Worm (Caenorhabditis elegans): Measurements from ENCODE around the gene M03C11.1.

DNA sequence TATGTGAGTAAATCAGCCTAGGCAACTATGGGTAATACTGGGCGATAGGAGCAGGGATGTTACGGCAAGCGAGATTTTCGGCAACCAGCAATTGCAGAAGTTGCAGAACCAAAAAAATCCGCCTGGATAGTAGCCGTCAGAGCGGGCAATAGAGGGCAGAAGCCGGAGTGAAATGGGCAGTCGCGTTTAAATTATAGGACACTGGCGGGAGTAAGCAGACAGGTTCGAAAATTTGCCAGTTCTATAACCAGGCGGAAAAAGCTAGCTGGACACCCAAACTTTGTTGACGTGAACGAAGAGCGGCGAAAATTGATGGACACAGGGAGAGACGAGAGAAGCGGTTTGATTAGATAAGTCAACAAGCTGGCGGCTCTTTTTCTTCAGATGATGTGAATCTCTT is 36.0 kb downstream of the M03C11.1 start:
- TF ChIP-seq lin-11 (tag; optimal IDR thresholded peaks at IDR 0.05), result no peak
- TF ChIP-seq hlh-13 (GFP tag; optimal IDR thresholded peaks at IDR 0.05), result no peak
- TF ChIP-seq pha-4 (tag; optimal IDR thresholded peaks at IDR 0.05), result no peak
- TF ChIP-seq ceh-6 (GFP tag; optimal IDR thresholded peaks at IDR 0.05), result no peak
- TF ChIP-seq unc-55 (GFP tag; optimal IDR thresholded peaks at IDR 0.05), result no peak
- TF ChIP-seq eyg-1 (tag; optimal IDR thresholded peaks at IDR 0.05), result no peak
- no peak for TF ChIP-seq unc-86 (tag; optimal IDR thresholded peaks at IDR 0.05)
- no peak for TF ChIP-seq dmd-4 (tag; optimal IDR thresholded peaks at IDR 0.05; ENCODE audit: borderline replicate concordance)
- no peak for TF ChIP-seq nhr-11 (tag; optimal IDR thresholded peaks at IDR 0.05)

All from whole organism, late embryonic.